Fruit fly (Drosophila melanogaster): ENCODE measurements around the gene Proc.

DNA sequence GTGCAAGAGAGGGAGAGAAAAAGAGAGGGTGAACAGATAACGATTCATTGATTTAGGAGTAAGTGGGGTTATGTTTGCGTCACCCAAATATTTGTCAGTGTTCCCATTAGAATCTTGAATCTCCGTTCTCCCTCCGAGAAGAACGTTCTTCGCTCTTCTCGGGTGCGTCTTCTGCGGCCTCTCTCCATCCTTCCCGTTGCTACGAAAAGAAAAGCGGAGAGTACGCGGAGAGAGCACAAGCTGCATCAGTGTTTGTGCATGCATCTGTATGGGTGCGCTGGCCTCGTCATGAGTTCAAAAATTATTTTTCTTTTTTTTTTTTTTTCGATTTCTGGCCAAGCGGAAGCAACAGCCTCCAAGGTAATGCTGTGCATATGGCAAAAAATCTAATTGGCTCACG is 42.3 kb downstream of the Proc start:
- TF ChIP-seq CG6765 (GFP tag; optimal IDR thresholded peaks at IDR 0.05) (no peak), sug (tag; optimal IDR thresholded peaks at IDR 0.05) (no peak), corto (GFP tag; optimal IDR thresholded peaks at IDR 0.05) (peak; percentile 7), h (optimal IDR thresholded peaks at IDR 0.05) (no peak), pita (GFP tag; optimal IDR thresholded peaks at IDR 0.05) (no peak), slp2 (GFP tag; optimal IDR thresholded peaks at IDR 0.05) (no peak), CrebB (tag; optimal IDR thresholded peaks at IDR 0.05) (peak; percentile 17), tin (GFP tag; optimal IDR thresholded peaks at IDR 0.05) (no peak), CG34224 (GFP tag; IDR thresholded peaks at IDR 0.05; ENCODE audit: partially characterized antibody) (0 out of 3 replicates have a peak, but pooled peaks have one; percentile 10), dmrt11E (tag; optimal IDR thresholded peaks at IDR 0.05) (no peak), CG10979 (tag; optimal IDR thresholded peaks at IDR 0.05) (no peak), dpn (GFP tag; optimal IDR thresholded peaks at IDR 0.05) (no peak)

Measured in whole organism, embryonic.